Worm (Caenorhabditis elegans): Measurements from ENCODE around the gene C49C8.8.

ce11 chrIV:8665778-8666177, 13.8 kb downstream of the C49C8.8 start:
- TF ChIP-seq unc-62 (GFP tag; optimal IDR thresholded peaks at IDR 0.05) (no peak), zip-8 (tag; optimal IDR thresholded peaks at IDR 0.05) (no peak), blmp-1 (tag; optimal IDR thresholded peaks at IDR 0.05) (no peak), pha-4 (tag; optimal IDR thresholded peaks at IDR 0.05) (no peak), mab-5 (tag; optimal IDR thresholded peaks at IDR 0.05) (no peak), unc-39 (tag; optimal IDR thresholded peaks at IDR 0.05) (no peak), cnd-1 (tag; optimal IDR thresholded peaks at IDR 0.05) (no peak), lin-13 (tag; optimal IDR thresholded peaks at IDR 0.05) (no peak), ztf-11 (tag; optimal IDR thresholded peaks at IDR 0.05) (no peak), elt-1 (tag; optimal IDR thresholded peaks at IDR 0.05; ENCODE audit: borderline replicate concordance, insufficient read depth) (no peak), nhr-237 (tag; optimal IDR thresholded peaks at IDR 0.05) (no peak), nhr-12 (tag; optimal IDR thresholded peaks at IDR 0.05) (no peak)

All from whole organism, mixed stage, embryonic.